Fruit fly (Drosophila melanogaster) whole organism, embryonic: Measurements from ENCODE around the gene Top3alpha.

Experiments used
- Awh ChIP-seq: fragments of 200-800 bp; sonication (Bioruptor generic); IDR thresholded peaks from 2 replicates; pipeline ENCODE4, ENCODE4 v1.3.6; 2022; ENCODE audit warnings: missing biosample characterization, missing genetic modification characterization
- Blimp-1 ChIP-seq: fragments of 200-800 bp; sonication (Bioruptor generic); optimal IDR thresholded peaks from 3 replicates; lab custom pipeline; 2018; ENCODE audit warnings: missing biosample characterization, missing genetic modification characterization, mild to moderate bottlenecking, moderate library complexity, missing genetic modification reagents
- CG10321 ChIP-seq: fragments of 200-800 bp; sonication (Bioruptor generic); IDR thresholded peaks from 2 replicates; pipeline ENCODE4 v1.3.6; 2022; ENCODE audit warnings: missing biosample characterization, missing genetic modification characterization
- CG11085 ChIP-seq: fragments of 200-800 bp; sonication (Bioruptor generic); IDR thresholded peaks from 2 replicates; pipeline ENCODE4 v1.3.6; 2022; ENCODE audit warnings: missing biosample characterization, missing genetic modification characterization
- CG11504 ChIP-seq: fragments of 200-800 bp; sonication (Bioruptor generic); optimal IDR thresholded peaks from 3 replicates; lab custom pipeline; 2019; ENCODE audit warnings: missing biosample characterization, mild to moderate bottlenecking, missing genetic modification characterization, moderate library complexity
- CG12391 ChIP-seq: fragments of 200-800 bp; sonication (Bioruptor generic); optimal IDR thresholded peaks from 3 replicates; lab custom pipeline; 2018; ENCODE audit warnings: missing biosample characterization, mild to moderate bottlenecking, missing genetic modification characterization, moderate library complexity
- CG12744 ChIP-seq: fragments of 200-800 bp; sonication (Bioruptor generic); optimal IDR thresholded peaks from 2 replicates; lab custom pipeline; 2016; ENCODE audit warnings: missing biosample characterization, missing genetic modification characterization
- CG12942 ChIP-seq: fragments of 200-800 bp; sonication (Bioruptor generic); optimal IDR thresholded peaks from 3 replicates; lab custom pipeline; 2016; ENCODE audit warnings: missing biosample characterization, missing genetic modification characterization
- CG15011 ChIP-seq: fragments of 200-800 bp; sonication (Bioruptor generic); optimal IDR thresholded peaks from 3 replicates; lab custom pipeline; 2018; ENCODE audit warnings: missing biosample characterization, mild to moderate bottlenecking, missing genetic modification characterization
- CG15073 ChIP-seq: fragments of 200-800 bp; sonication (Bioruptor generic); optimal IDR thresholded peaks from 2 replicates; lab custom pipeline; 2016; ENCODE audit warnings: missing biosample characterization, missing genetic modification characterization
- CG17385 ChIP-seq: fragments of 200-800 bp; sonication (Bioruptor generic); optimal IDR thresholded peaks from 3 replicates; lab custom pipeline; 2018; ENCODE audit warnings: missing biosample characterization, mild to moderate bottlenecking, missing genetic modification characterization
- CG17612 ChIP-seq: fragments of 200-800 bp; sonication (Bioruptor generic); IDR thresholded peaks from 2 replicates; pipeline ENCODE4 v1.3.6; 2022; ENCODE audit warnings: missing biosample characterization, missing genetic modification characterization
- CG2678 ChIP-seq: fragments of 200-800 bp; sonication (Bioruptor generic); optimal IDR thresholded peaks from 3 replicates; lab custom pipeline; 2019; ENCODE audit warnings: missing biosample characterization, mild to moderate bottlenecking, missing genetic modification characterization, moderate library complexity
- CG31224 ChIP-seq: fragments of 200-800 bp; sonication (Bioruptor generic); IDR thresholded peaks from 2 replicates; pipeline ENCODE4 v1.3.6; 2022; ENCODE audit warnings: missing biosample characterization, missing genetic modification characterization
- CG33213 ChIP-seq: fragments of 200-800 bp; sonication (Bioruptor generic); optimal IDR thresholded peaks from 3 replicates; lab custom pipeline; 2016; ENCODE audit warnings: missing biosample characterization, missing genetic modification characterization
- CG4328 ChIP-seq: fragments of 200-800 bp; sonication (Bioruptor generic); optimal IDR thresholded peaks from 3 replicates; lab custom pipeline; 2017; ENCODE audit warnings: missing biosample characterization, missing genetic modification reagents, missing genetic modification characterization
- CG6254 ChIP-seq: fragments of 200-800 bp; sonication (Bioruptor generic); optimal IDR thresholded peaks from 3 replicates; lab custom pipeline; 2017; ENCODE audit warnings: mild to moderate bottlenecking, missing biosample characterization, missing genetic modification reagents, missing genetic modification characterization
- CG6272 ChIP-seq: fragments of 200-800 bp; sonication (Bioruptor generic); IDR thresholded peaks from 2 replicates; pipeline ENCODE4 v1.3.6; 2022; ENCODE audit warnings: missing biosample characterization, missing genetic modification characterization
- CG9215 ChIP-seq: fragments of 200-800 bp; sonication (Bioruptor generic); IDR thresholded peaks from 2 replicates; pipeline ENCODE4 v1.3.6; 2022; ENCODE audit warnings: missing biosample characterization, missing genetic modification characterization
- Dip3 ChIP-seq: fragments of 200-800 bp; sonication (Bioruptor generic); optimal IDR thresholded peaks from 3 replicates; lab custom pipeline; 2016; ENCODE audit warnings: missing biosample characterization, missing genetic modification characterization
- ERR ChIP-seq: fragments of 200-800 bp; sonication (Bioruptor generic); optimal IDR thresholded peaks from 2 replicates; lab custom pipeline; 2016; ENCODE audit warnings: missing biosample characterization, missing genetic modification characterization
- Eip74EF ChIP-seq, 2 experiments: fragments of 200-800 bp in 1 of 2; fragments of >200 bp in 1 of 2; sonication (Bioruptor generic) in 1 of 2; optimal IDR thresholded peaks; 2 replicates each; lab custom pipeline; 2017 to 2019; ENCODE audit warnings: missing biosample characterization in 2 of 2, missing genetic modification characterization in 2 of 2, mild to moderate bottlenecking in 1 of 2, moderate library complexity in 1 of 2
- Fer1 ChIP-seq: fragments of 200-800 bp; sonication (Bioruptor generic); optimal IDR thresholded peaks from 2 replicates; lab custom pipeline; 2017; ENCODE audit warnings: missing biosample characterization, mild to moderate bottlenecking, missing genetic modification characterization
- Gug ChIP-seq: fragments of 200-800 bp; sonication (Bioruptor generic); IDR thresholded peaks from 4 replicates; pipeline ENCODE4 v1.3.6; 2022; ENCODE audit warnings: missing biosample characterization, missing genetic modification characterization
- HHEX ChIP-seq: fragments of 200-800 bp; sonication (Bioruptor generic); optimal IDR thresholded peaks from 3 replicates; lab custom pipeline; 2017; ENCODE audit warnings: missing biosample characterization, mild to moderate bottlenecking, missing genetic modification characterization, missing genetic modification reagents
- HLH4C ChIP-seq: fragments of 200-800 bp; sonication (Bioruptor generic); IDR thresholded peaks from 3 replicates; pipeline ENCODE4 v1.3.6; 2022; ENCODE audit warnings: missing biosample characterization, missing genetic modification characterization; ENCODE audit not compliant: partially characterized antibody
- HmgZ ChIP-seq: fragments of 200-800 bp; sonication (Bioruptor generic); optimal IDR thresholded peaks from 2 replicates; lab custom pipeline; 2018; ENCODE audit warnings: missing biosample characterization, mild to moderate bottlenecking, missing genetic modification characterization
- Hmr ChIP-seq: fragments of 200-800 bp; sonication (Bioruptor generic); optimal IDR thresholded peaks from 3 replicates; lab custom pipeline; 2017; ENCODE audit warnings: mild to moderate bottlenecking, missing biosample characterization, missing genetic modification reagents, missing genetic modification characterization
- Mad ChIP-seq: fragments of 200-800 bp; sonication (Bioruptor generic); optimal IDR thresholded peaks from 2 replicates; lab custom pipeline; 2016; ENCODE audit warnings: missing biosample characterization, missing genetic modification characterization
- Mrtf ChIP-seq: fragments of 200-800 bp; sonication (Bioruptor generic); IDR thresholded peaks from 3 replicates; pipeline ENCODE4 v1.3.6; 2022; ENCODE audit warnings: missing biosample characterization, missing genetic modification characterization
- PHDP ChIP-seq: fragments of 200-800 bp; sonication (Bioruptor generic); optimal IDR thresholded peaks from 3 replicates; lab custom pipeline; 2018; ENCODE audit warnings: missing biosample characterization, mild to moderate bottlenecking, missing genetic modification characterization, moderate library complexity
- Poxn ChIP-seq: fragments of 200-800 bp; sonication (Bioruptor generic); IDR thresholded peaks from 2 replicates; pipeline ENCODE4 v1.3.6; 2022; ENCODE audit warnings: missing biosample characterization, missing genetic modification characterization
- Rx ChIP-seq: fragments of 200-800 bp; sonication (Bioruptor generic); IDR thresholded peaks from 2 replicates; pipeline ENCODE4 v1.3.6; 2022; ENCODE audit warnings: missing biosample characterization, missing genetic modification characterization
- Xrp1 ChIP-seq: fragments of 200-800 bp; sonication (Bioruptor generic); IDR thresholded peaks from 2 replicates; pipeline ENCODE4 v1.3.6; 2022; ENCODE audit warnings: missing biosample characterization, missing genetic modification characterization
- aop ChIP-seq: fragments of 200-800 bp; sonication (Bioruptor generic); IDR thresholded peaks from 2 replicates; pipeline ENCODE4 v1.3.6; 2022; ENCODE audit warnings: missing biosample characterization, missing genetic modification characterization
- disco-r ChIP-seq: fragments of 200-800 bp; sonication (Bioruptor generic); optimal IDR thresholded peaks from 2 replicates; lab custom pipeline; 2016; ENCODE audit warnings: missing biosample characterization, missing genetic modification characterization
- dmrt11E ChIP-seq: fragments of 200-800 bp; sonication (Bioruptor generic); optimal IDR thresholded peaks from 3 replicates; lab custom pipeline; 2018; ENCODE audit warnings: missing biosample characterization, mild to moderate bottlenecking, missing genetic modification characterization, moderate library complexity
- ewg ChIP-seq: fragments of 200-800 bp; sonication (Bioruptor generic); optimal IDR thresholded peaks from 3 replicates; lab custom pipeline; 2017; ENCODE audit warnings: mild to moderate bottlenecking, missing biosample characterization, missing genetic modification reagents, missing genetic modification characterization
- hth ChIP-seq: fragments of >200 bp; optimal IDR thresholded peaks from 2 replicates; lab custom pipeline; 2017; ENCODE audit warnings: inconsistent platforms
- ind ChIP-seq: fragments of 200-800 bp; sonication (Bioruptor generic); optimal IDR thresholded peaks from 3 replicates; lab custom pipeline; 2016; ENCODE audit warnings: missing biosample characterization, missing genetic modification characterization
- mam ChIP-seq: fragments of 200-800 bp; sonication (Bioruptor generic); optimal IDR thresholded peaks from 3 replicates; lab custom pipeline; 2016; ENCODE audit warnings: missing biosample characterization, missing genetic modification characterization
- nerfin-2 ChIP-seq: fragments of 200-800 bp; sonication (Bioruptor generic); IDR thresholded peaks from 2 replicates; pipeline ENCODE4 v1.3.6; 2022; ENCODE audit warnings: missing biosample characterization, missing genetic modification characterization; ENCODE audit not compliant: partially characterized antibody
- sd ChIP-seq: fragments of 200-800 bp; sonication (Bioruptor generic); optimal IDR thresholded peaks from 3 replicates; lab custom pipeline; 2018; ENCODE audit warnings: missing biosample characterization, mild to moderate bottlenecking, missing genetic modification characterization, moderate library complexity
- slou ChIP-seq: fragments of 200-800 bp; sonication (Bioruptor generic); optimal IDR thresholded peaks from 3 replicates; lab custom pipeline; 2016; ENCODE audit warnings: missing biosample characterization, missing genetic modification characterization
- tna ChIP-seq: fragments of 200-800 bp; sonication (Bioruptor generic); IDR thresholded peaks from 2 replicates; pipeline ENCODE4 v1.3.6; 2022; ENCODE audit warnings: missing biosample characterization, missing genetic modification characterization; ENCODE audit not compliant: partially characterized antibody
- tx ChIP-seq: fragments of 200-800 bp; sonication (Bioruptor generic); optimal IDR thresholded peaks from 2 replicates; lab custom pipeline; 2016; ENCODE audit warnings: missing biosample characterization, missing genetic modification characterization
- unc-4 ChIP-seq: fragments of 200-800 bp; sonication (Bioruptor generic); IDR thresholded peaks from 2 replicates; pipeline ENCODE4 v1.3.6; 2022; ENCODE audit warnings: missing biosample characterization, missing genetic modification characterization; ENCODE audit not compliant: partially characterized antibody
- wdn ChIP-seq: fragments of 200-800 bp; sonication (Bioruptor generic); IDR thresholded peaks from 2 replicates; pipeline ENCODE4 v1.3.6; 2022; ENCODE audit warnings: missing biosample characterization, missing genetic modification characterization
- wek ChIP-seq: fragments of 200-800 bp; sonication (Bioruptor generic); optimal IDR thresholded peaks from 3 replicates; lab custom pipeline; 2018; ENCODE audit warnings: missing biosample characterization, mild to moderate bottlenecking, missing genetic modification characterization, moderate library complexity
- zfh1 ChIP-seq: fragments of 200-800 bp; sonication (Bioruptor generic); IDR thresholded peaks from 3 replicates; pipeline ENCODE4 v1.3.6; 2022; ENCODE audit warnings: missing biosample characterization, missing genetic modification characterization

The Top3alpha gene

dm6 chr2L:19533247-19533646 lies 35.3 kb downstream of the Top3alpha start, which contains the start of gene CG33116 (continued):
- peak; percentile 81 for TF ChIP-seq dmrt11E (tag; lab: Kevin White, UChicago)
- peak; percentile 48 for TF ChIP-seq CG15011
- peak; percentile 67 for TF ChIP-seq ewg
- TF ChIP-seq CG12391 (tag; lab: Kevin White, UChicago) = peak; percentile 85
- peak; percentile 71; the same call in 1 of the 2 replicates for TF ChIP-seq Awh (GFP tag; lab: Robert Waterston, UW)
- no peak for TF ChIP-seq hth (lab: Kevin White, UChicago)
- TF ChIP-seq Fer1 (GFP tag; lab: Kevin White, UChicago) = peak; percentile 83
- TF ChIP-seq unc-4 (GFP tag; lab: Robert Waterston, UW) = no peak
- peak; percentile 74 for TF ChIP-seq PHDP (tag; lab: Kevin White, UChicago)
- 0 out of 2 replicates have a peak, but pooled peaks have one; percentile 26 for TF ChIP-seq CG31224 (GFP tag; lab: Robert Waterston, UW)
- TF ChIP-seq CG9215 (GFP tag; lab: Robert Waterston, UW) = peak; percentile 51; the same call in 1 of the 2 replicates
- TF ChIP-seq HmgZ (tag; lab: Kevin White, UChicago) = peak; percentile 89
- no peak for TF ChIP-seq HLH4C
- peak; percentile 72 for TF ChIP-seq Blimp-1 (GFP tag; lab: Kevin White, UChicago)
- peak; percentile 88 for TF ChIP-seq Hmr (GFP tag; lab: Kevin White, UChicago)
- TF ChIP-seq ind = peak; percentile 85
- peak; percentile 86 for TF ChIP-seq CG2678 (tag; lab: Kevin White, UChicago)
- TF ChIP-seq CG33213 (GFP tag; lab: Kevin White, UChicago) = peak; percentile 83
- peak; percentile 62 for TF ChIP-seq CG6254 (GFP tag; lab: Kevin White, UChicago)
- peak; percentile 77 for TF ChIP-seq Xrp1
- TF ChIP-seq sd = peak; percentile 51
- peak; percentile 85 for TF ChIP-seq zfh1 (GFP tag; lab: Robert Waterston, UW)
- TF ChIP-seq tx (GFP tag; lab: Kevin White, UChicago) = peak; percentile 79
- peak; percentile 54 for TF ChIP-seq wek
- no peak for TF ChIP-seq Poxn (GFP tag; lab: Robert Waterston, UW)
- peak; percentile 87 for TF ChIP-seq mam (GFP tag; lab: Kevin White, UChicago)
- TF ChIP-seq nerfin-2 (GFP tag; lab: Robert Waterston, UW) = 0 out of 2 replicates have a peak, but pooled peaks have one; percentile 15
- TF ChIP-seq CG10321 (GFP tag; lab: Robert Waterston, UW) = no peak
- TF ChIP-seq CG11085 = peak; percentile 71; the same call in 1 of the 2 replicates
- TF ChIP-seq Dip3 (GFP tag; lab: Kevin White, UChicago) = peak; percentile 85
- TF ChIP-seq CG17612 (GFP tag; lab: Robert Waterston, UW) = no peak
- no peak for TF ChIP-seq aop
- TF ChIP-seq tna (GFP tag; lab: Robert Waterston, UW) = no peak
- peak; percentile 65 for TF ChIP-seq Rx (GFP tag; lab: Robert Waterston, UW)
- TF ChIP-seq CG15073 (GFP tag; lab: Kevin White, UChicago) = no peak
- TF ChIP-seq HHEX (GFP tag; lab: Kevin White, UChicago) = peak; percentile 79
- TF ChIP-seq ERR (GFP tag; lab: Kevin White, UChicago) = peak; percentile 60
- TF ChIP-seq CG12744 = peak; percentile 71
- peak; percentile 84 for TF ChIP-seq Mad (GFP tag; lab: Kevin White, UChicago)
- peak; percentile 81 for TF ChIP-seq CG12942 (GFP tag; lab: Kevin White, UChicago)
- TF ChIP-seq CG11504 (tag; lab: Kevin White, UChicago) = peak; percentile 84
- peak in 1 of 2 experiments; percentile 53 for TF ChIP-seq Eip74EF (GFP tag; optimal IDR thresholded peaks at IDR 0.05; lab: Kevin White, UChicago)
- TF ChIP-seq CG4328 (GFP tag; lab: Kevin White, UChicago) = peak; percentile 38
- TF ChIP-seq disco-r (GFP tag; lab: Kevin White, UChicago) = peak; percentile 66
- peak; percentile 72 for TF ChIP-seq Gug
- peak; percentile 78 for TF ChIP-seq CG17385
- peak; percentile 40; the same call in 1 of the 3 replicates for TF ChIP-seq Mrtf (GFP tag; lab: Robert Waterston, UW)
- TF ChIP-seq wdn (GFP tag; lab: Robert Waterston, UW) = peak; percentile 57; the same call in 1 of the 2 replicates
- TF ChIP-seq slou (GFP tag; lab: Kevin White, UChicago) = peak; percentile 77
- peak; percentile 30; the same call in 1 of the 2 replicates for TF ChIP-seq CG6272
